Worm (Caenorhabditis elegans): ENCODE measurements around the gene snx-17.

DNA sequence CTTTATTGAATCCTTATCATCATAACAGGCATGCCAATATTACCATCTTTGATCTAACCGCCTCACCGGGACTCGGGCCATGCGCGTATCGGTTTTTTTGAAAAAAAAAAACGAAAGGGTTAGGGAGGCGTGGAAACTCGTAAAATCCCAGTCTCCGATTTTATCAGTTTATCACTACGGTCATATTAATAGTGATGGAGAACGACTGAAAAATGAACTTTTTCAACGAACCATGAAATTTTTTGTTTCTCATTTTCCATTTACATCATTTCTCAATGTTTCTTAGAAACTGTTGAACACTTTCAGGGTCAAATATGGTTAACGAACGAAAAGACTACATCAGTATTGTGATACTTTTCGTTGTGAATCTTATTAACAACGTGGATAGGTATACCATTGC, 7.9 kb upstream of the snx-17 start, which contains the start of gene spin-3:
- TF ChIP-seq nhr-237 (tag; optimal IDR thresholded peaks at IDR 0.05): no peak
- TF ChIP-seq hmg-1.1 (GFP tag; IDR thresholded peaks at IDR 0.05): no peak
- TF ChIP-seq mdl-1 (tag; optimal IDR thresholded peaks at IDR 0.05): no peak
- no peak for TF ChIP-seq snpc-4 (tag; optimal IDR thresholded peaks at IDR 0.05)
- TF ChIP-seq lin-15B (tag; optimal IDR thresholded peaks at IDR 0.05): no peak
- no peak for TF ChIP-seq fos-1 (tag; optimal IDR thresholded peaks at IDR 0.05)
- no peak for TF ChIP-seq ceh-20 (GFP tag; IDR thresholded peaks at IDR 0.05)
